Worm (Caenorhabditis elegans) whole organism, late embryonic: ENCODE measurements around the gene B0310.2.

ENCODE experiments used
- C38D4.7 ChIP-seq: fragments of 200-800 bp; sonication (Bioruptor generic); optimal IDR thresholded peaks from 2 replicates; lab custom pipeline; 2018; ENCODE audit warnings: mild to moderate bottlenecking, missing genetic modification characterization, moderate library complexity, missing compliant biosample characterization
- F13H6.1 ChIP-seq: sonication (generic microtip); optimal IDR thresholded peaks from 2 replicates; lab custom pipeline; 2016; ENCODE audit warnings: missing genetic modification characterization, missing compliant biosample characterization
- ama-1 ChIP-seq: fragments of 150-350 bp; optimal IDR thresholded peaks from 2 replicates; lab custom pipeline; 2014
- ceh-31 ChIP-seq: sonication (generic microtip); optimal IDR thresholded peaks from 2 replicates; lab custom pipeline; 2016; ENCODE audit warnings: missing genetic modification characterization, missing compliant biosample characterization
- lin-11 ChIP-seq: fragments of 200-800 bp; sonication (Bioruptor generic); optimal IDR thresholded peaks from 2 replicates; lab custom pipeline; 2018; ENCODE audit warnings: mild to moderate bottlenecking, missing genetic modification characterization, missing compliant biosample characterization
- nhr-11 ChIP-seq: fragments of 150-350 bp; optimal IDR thresholded peaks from 2 replicates; lab custom pipeline; 2014; ENCODE audit warnings: missing biosample characterization, missing genetic modification characterization
- nhr-232 ChIP-seq: sonication (generic microtip); optimal IDR thresholded peaks from 2 replicates; lab custom pipeline; 2016; ENCODE audit warnings: missing genetic modification characterization, missing compliant biosample characterization
- pha-4 ChIP-seq: fragments of 150-350 bp; optimal IDR thresholded peaks from 2 replicates; lab custom pipeline; 2018; ENCODE audit warnings: missing biosample characterization, missing genetic modification reagents, missing genetic modification characterization
- ref-2 ChIP-seq: sonication (generic microtip); optimal IDR thresholded peaks from 2 replicates; lab custom pipeline; 2016; ENCODE audit warnings: missing genetic modification characterization, missing compliant biosample characterization
- unc-55 ChIP-seq: sonication (generic microtip); optimal IDR thresholded peaks from 2 replicates; lab custom pipeline; 2017; ENCODE audit warnings: missing biosample characterization, missing genetic modification reagents, missing genetic modification characterization

DNA sequence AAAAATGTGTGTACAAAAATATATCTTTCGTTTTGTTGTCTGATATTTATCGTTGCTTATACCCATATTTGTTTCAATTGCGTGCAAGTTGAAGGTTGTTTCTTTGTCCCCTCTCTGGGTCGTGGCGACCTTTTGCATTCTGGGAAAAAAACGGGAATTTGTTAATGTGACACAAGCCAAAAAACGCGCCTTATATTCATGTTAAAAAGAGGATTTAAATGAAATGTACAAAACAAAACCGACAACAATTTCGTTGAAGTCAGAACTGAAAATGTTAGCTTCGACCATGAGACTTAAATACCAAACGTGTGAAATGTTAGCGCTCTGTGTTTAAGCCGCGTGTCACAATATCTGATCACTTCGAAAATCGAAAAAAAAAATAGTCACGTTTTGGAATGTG, 17.8 kb upstream of the B0310.2 start:
- TF ChIP-seq pha-4 (tag; lab: Kevin White, UChicago) = no peak
- TF ChIP-seq C38D4.7 (GFP tag; lab: Kevin White, UChicago) = no peak
- TF ChIP-seq nhr-232 (tag; lab: Kevin White, UChicago) = no peak
- TF ChIP-seq ama-1 (lab: Kevin White, UChicago) = no peak
- no peak for TF ChIP-seq F13H6.1
- TF ChIP-seq lin-11 (tag; lab: Kevin White, UChicago) = no peak
- no peak for TF ChIP-seq ref-2 (tag; lab: Kevin White, UChicago)
- TF ChIP-seq nhr-11 (tag; lab: Kevin White, UChicago) = no peak
- no peak for TF ChIP-seq ceh-31 (tag; lab: Kevin White, UChicago)
- no peak for TF ChIP-seq unc-55 (GFP tag; lab: Kevin White, UChicago)
